Worm (Caenorhabditis elegans) whole organism, late embryonic: ENCODE measurements around the gene F13D12.10.

Source experiments
- C08G9.2 ChIP-seq: sonication (generic microtip); optimal IDR thresholded peaks from 2 replicates; lab custom pipeline; 2016; ENCODE audit warnings: mild to moderate bottlenecking, missing genetic modification characterization, moderate library complexity, missing compliant biosample characterization
- C38D4.7 ChIP-seq: fragments of 200-800 bp; sonication (Bioruptor generic); optimal IDR thresholded peaks from 2 replicates; lab custom pipeline; 2018; ENCODE audit warnings: mild to moderate bottlenecking, missing genetic modification characterization, moderate library complexity, missing compliant biosample characterization
- F13H6.1 ChIP-seq: sonication (generic microtip); optimal IDR thresholded peaks from 2 replicates; lab custom pipeline; 2016; ENCODE audit warnings: missing genetic modification characterization, missing compliant biosample characterization
- K02D7.2 ChIP-seq: sonication (generic microtip); optimal IDR thresholded peaks from 2 replicates; lab custom pipeline; 2017; ENCODE audit warnings: mild to moderate bottlenecking, missing genetic modification characterization, missing compliant biosample characterization
- Y22D7AL.16 ChIP-seq: sonication (generic microtip); optimal IDR thresholded peaks from 2 replicates; lab custom pipeline; 2016; ENCODE audit warnings: missing genetic modification characterization, missing compliant biosample characterization
- ceh-14 ChIP-seq: sonication (generic microtip); optimal IDR thresholded peaks from 2 replicates; lab custom pipeline; 2016; ENCODE audit warnings: missing genotype, missing genetic modification characterization, missing compliant biosample characterization
- ceh-18 ChIP-seq: sonication (generic microtip); optimal IDR thresholded peaks from 2 replicates; lab custom pipeline; 2016; ENCODE audit warnings: missing genetic modification characterization, missing compliant biosample characterization
- ceh-19 ChIP-seq: fragments of 200-800 bp; sonication (Bioruptor generic); optimal IDR thresholded peaks from 2 replicates; lab custom pipeline; 2018; ENCODE audit warnings: mild to moderate bottlenecking, missing genetic modification characterization, missing compliant biosample characterization
- ceh-22 ChIP-seq: sonication (generic microtip); optimal IDR thresholded peaks from 2 replicates; lab custom pipeline; 2017; ENCODE audit warnings: missing biosample characterization, missing genetic modification characterization
- ceh-24 ChIP-seq: sonication (generic microtip); optimal IDR thresholded peaks from 2 replicates; lab custom pipeline; 2016; ENCODE audit warnings: mild to moderate bottlenecking, missing genetic modification characterization, missing compliant biosample characterization
- ceh-30 ChIP-seq: fragments of 150-350 bp; optimal IDR thresholded peaks from 2 replicates; lab custom pipeline; 2014; ENCODE audit warnings: missing biosample characterization, missing genetic modification characterization
- ceh-31 ChIP-seq: sonication (generic microtip); optimal IDR thresholded peaks from 2 replicates; lab custom pipeline; 2016; ENCODE audit warnings: missing genetic modification characterization, missing compliant biosample characterization
- ceh-34 ChIP-seq: sonication (generic microtip); optimal IDR thresholded peaks from 2 replicates; lab custom pipeline; 2016; ENCODE audit warnings: mild to moderate bottlenecking, missing genetic modification characterization, missing compliant biosample characterization
- ceh-45 ChIP-seq: fragments of 200-800 bp; sonication (Bioruptor generic); IDR thresholded peaks from 2 replicates; pipeline ENCODE4 v1.3.6; 2022; ENCODE audit warnings: missing genetic modification reagents, missing genetic modification characterization, missing compliant biosample characterization
- ceh-48 ChIP-seq: sonication (generic microtip); optimal IDR thresholded peaks from 2 replicates; lab custom pipeline; 2016; ENCODE audit warnings: missing genetic modification characterization, inconsistent platforms, missing compliant biosample characterization
- ceh-9 ChIP-seq: sonication (generic microtip); optimal IDR thresholded peaks from 2 replicates; lab custom pipeline; 2016; ENCODE audit warnings: mild to moderate bottlenecking, missing genetic modification characterization, inconsistent platforms, missing compliant biosample characterization
- dve-1 ChIP-seq: sonication (generic microtip); optimal IDR thresholded peaks from 2 replicates; lab custom pipeline; 2017; ENCODE audit warnings: antibody characterized with exemption, mild to moderate bottlenecking, missing genetic modification characterization, missing compliant biosample characterization
- elt-2 ChIP-seq: sonication (generic microtip); optimal IDR thresholded peaks from 2 replicates; lab custom pipeline; 2016; ENCODE audit warnings: missing genetic modification reagents, missing genetic modification characterization, missing compliant biosample characterization
- ets-4 ChIP-seq: sonication (generic microtip); optimal IDR thresholded peaks from 2 replicates; lab custom pipeline; 2016; ENCODE audit warnings: missing genetic modification characterization, missing compliant biosample characterization
- fax-1 ChIP-seq: sonication (generic microtip); optimal IDR thresholded peaks from 2 replicates; lab custom pipeline; 2016; ENCODE audit warnings: missing genotype, missing genetic modification characterization, missing compliant biosample characterization
- fkh-10 ChIP-seq: fragments of 150-350 bp; optimal IDR thresholded peaks from 2 replicates; lab custom pipeline; 2014; ENCODE audit warnings: missing biosample characterization, missing genetic modification reagents, missing genetic modification characterization
- gmeb-2 ChIP-seq: sonication (generic microtip); optimal IDR thresholded peaks from 2 replicates; lab custom pipeline; 2016; ENCODE audit warnings: missing genetic modification characterization, inconsistent platforms, missing compliant biosample characterization
- hlh-13 ChIP-seq: fragments of 200-800 bp; sonication (Bioruptor generic); optimal IDR thresholded peaks from 2 replicates; lab custom pipeline; 2018; ENCODE audit warnings: mild to moderate bottlenecking, missing genetic modification characterization, missing compliant biosample characterization
- hlh-15 ChIP-seq: sonication (generic microtip); optimal IDR thresholded peaks from 2 replicates; lab custom pipeline; 2016; ENCODE audit warnings: missing genetic modification characterization, missing compliant biosample characterization
- hlh-8 ChIP-seq: sonication (generic microtip); optimal IDR thresholded peaks from 2 replicates; lab custom pipeline; 2016; ENCODE audit warnings: missing genotype, missing genetic modification characterization, missing compliant biosample characterization
- lim-6 ChIP-seq: sonication (generic microtip); optimal IDR thresholded peaks from 2 replicates; lab custom pipeline; 2016; ENCODE audit warnings: missing genetic modification characterization, missing compliant biosample characterization
- lin-11 ChIP-seq: fragments of 200-800 bp; sonication (Bioruptor generic); optimal IDR thresholded peaks from 2 replicates; lab custom pipeline; 2018; ENCODE audit warnings: mild to moderate bottlenecking, missing genetic modification characterization, missing compliant biosample characterization
- madf-2 ChIP-seq: sonication (generic microtip); optimal IDR thresholded peaks from 2 replicates; lab custom pipeline; 2017; ENCODE audit warnings: missing genetic modification characterization, missing compliant biosample characterization
- nfya-1 ChIP-seq: sonication (generic microtip); optimal IDR thresholded peaks from 2 replicates; lab custom pipeline; 2017; ENCODE audit warnings: missing genetic modification characterization, mild to moderate bottlenecking, missing compliant biosample characterization, antibody characterized with exemption, moderate library complexity
- nhr-11 ChIP-seq: fragments of 150-350 bp; optimal IDR thresholded peaks from 2 replicates; lab custom pipeline; 2014; ENCODE audit warnings: missing biosample characterization, missing genetic modification characterization
- nhr-232 ChIP-seq: sonication (generic microtip); optimal IDR thresholded peaks from 2 replicates; lab custom pipeline; 2016; ENCODE audit warnings: missing genetic modification characterization, missing compliant biosample characterization
- pag-3 ChIP-seq: sonication (generic microtip); optimal IDR thresholded peaks from 2 replicates; lab custom pipeline; 2016; ENCODE audit warnings: missing compliant biosample characterization, missing genetic modification characterization, borderline replicate concordance
- pat-9 ChIP-seq: fragments of 200-800 bp; sonication (Bioruptor generic); optimal IDR thresholded peaks from 2 replicates; lab custom pipeline; 2018; ENCODE audit warnings: mild to moderate bottlenecking, missing genetic modification characterization, moderate library complexity, missing compliant biosample characterization
- pax-1 ChIP-seq: fragments of 150-350 bp; optimal IDR thresholded peaks from 2 replicates; lab custom pipeline; 2014; ENCODE audit warnings: missing biosample characterization, missing genetic modification characterization
- pha-2 ChIP-seq: sonication (generic microtip); optimal IDR thresholded peaks from 2 replicates; lab custom pipeline; 2017; ENCODE audit warnings: mild to moderate bottlenecking, missing genetic modification characterization, missing compliant biosample characterization
- pqm-1 ChIP-seq: sonication (generic microtip); optimal IDR thresholded peaks from 2 replicates; lab custom pipeline; 2016; ENCODE audit warnings: missing genetic modification characterization, missing compliant biosample characterization
- ref-2 ChIP-seq: sonication (generic microtip); optimal IDR thresholded peaks from 2 replicates; lab custom pipeline; 2016; ENCODE audit warnings: missing genetic modification characterization, missing compliant biosample characterization
- rnt-1 ChIP-seq: sonication (generic microtip); optimal IDR thresholded peaks from 2 replicates; lab custom pipeline; 2016; ENCODE audit warnings: missing genetic modification characterization, missing compliant biosample characterization
- tbx-2 ChIP-seq: sonication (generic microtip); optimal IDR thresholded peaks from 2 replicates; lab custom pipeline; 2016; ENCODE audit warnings: missing genetic modification characterization, missing compliant biosample characterization
- unc-42 ChIP-seq: sonication (generic microtip); optimal IDR thresholded peaks from 2 replicates; lab custom pipeline; 2016; ENCODE audit warnings: missing genotype, missing genetic modification characterization, missing compliant biosample characterization
- unc-55 ChIP-seq: sonication (generic microtip); optimal IDR thresholded peaks from 2 replicates; lab custom pipeline; 2017; ENCODE audit warnings: missing biosample characterization, missing genetic modification reagents, missing genetic modification characterization
- zip-5 ChIP-seq: sonication (generic microtip); optimal IDR thresholded peaks from 2 replicates; lab custom pipeline; 2016; ENCODE audit warnings: missing genetic modification characterization, missing compliant biosample characterization

F13D12.10 gene

ce11 chrII:11749490-11750172, 36.0 kb downstream of the F13D12.10 start (continued):
- TF ChIP-seq ceh-30 = peak; percentile 35
- no peak for TF ChIP-seq hlh-13 (GFP tag; lab: Kevin White, UChicago)
- TF ChIP-seq C08G9.2 = peak; percentile 55
- peak; percentile 35 for TF ChIP-seq elt-2 (tag; lab: Kevin White, UChicago)
- TF ChIP-seq ceh-24 (tag; lab: Kevin White, UChicago) = no peak
- no peak for TF ChIP-seq nhr-11 (tag; lab: Kevin White, UChicago)
- TF ChIP-seq pax-1 = no peak
- TF ChIP-seq nhr-232 (tag; lab: Kevin White, UChicago) = no peak
- TF ChIP-seq ceh-9 = no peak
- TF ChIP-seq F13H6.1 (tag; lab: Kevin White, UChicago) = peak; percentile 82
- peak; percentile 61 for TF ChIP-seq pha-2
- peak; percentile 89 for TF ChIP-seq rnt-1 (tag; lab: Kevin White, UChicago)
- TF ChIP-seq C38D4.7 (GFP tag; lab: Kevin White, UChicago) = no peak
- TF ChIP-seq pqm-1 (tag; lab: Kevin White, UChicago) = peak; percentile 28
- TF ChIP-seq fkh-10 (GFP tag; lab: Kevin White, UChicago) = no peak
- peak; percentile 80 for TF ChIP-seq unc-55 (GFP tag; lab: Kevin White, UChicago)
- peak; percentile 1 for TF ChIP-seq zip-5 (tag; lab: Kevin White, UChicago)
- TF ChIP-seq Y22D7AL.16 (tag; lab: Kevin White, UChicago) = no peak

ce11 chrII:11751615-11752174, 38.1 kb downstream of the F13D12.10 start:
- TF ChIP-seq unc-55 (GFP tag; lab: Kevin White, UChicago) (peak; percentile 47), unc-42 (tag; lab: Kevin White, UChicago) (peak; percentile 75), tbx-2 (peak; percentile 50), fax-1 (no peak), ref-2 (tag; lab: Kevin White, UChicago) (no peak), ceh-22 (tag; lab: Kevin White, UChicago) (no peak), ceh-18 (tag; lab: Kevin White, UChicago) (peak; percentile 18), nfya-1 (tag; lab: Kevin White, UChicago) (peak; percentile 46), ceh-14 (peak; percentile 35), pag-3 (tag; lab: Kevin White, UChicago) (peak; percentile 27), pat-9 (no peak), hlh-15 (tag; lab: Kevin White, UChicago) (no peak), ceh-19 (GFP tag; lab: Kevin White, UChicago) (peak; percentile 60), lim-6 (tag; lab: Kevin White, UChicago) (peak; percentile 31), ceh-34 (peak; percentile 79), rnt-1 (tag; lab: Kevin White, UChicago) (peak; percentile 4), C08G9.2 (peak; percentile 37)

- peak; percentile 28 for TF ChIP-seq unc-42 (tag; lab: Kevin White, UChicago)
- TF ChIP-seq pat-9 = no peak
- no peak for TF ChIP-seq ceh-45 (GFP tag; lab: Robert Waterston, UW)
Observed at ce11 chrII:11753186-11753585, 39.6 kb downstream of the F13D12.10 start.

DNA sequence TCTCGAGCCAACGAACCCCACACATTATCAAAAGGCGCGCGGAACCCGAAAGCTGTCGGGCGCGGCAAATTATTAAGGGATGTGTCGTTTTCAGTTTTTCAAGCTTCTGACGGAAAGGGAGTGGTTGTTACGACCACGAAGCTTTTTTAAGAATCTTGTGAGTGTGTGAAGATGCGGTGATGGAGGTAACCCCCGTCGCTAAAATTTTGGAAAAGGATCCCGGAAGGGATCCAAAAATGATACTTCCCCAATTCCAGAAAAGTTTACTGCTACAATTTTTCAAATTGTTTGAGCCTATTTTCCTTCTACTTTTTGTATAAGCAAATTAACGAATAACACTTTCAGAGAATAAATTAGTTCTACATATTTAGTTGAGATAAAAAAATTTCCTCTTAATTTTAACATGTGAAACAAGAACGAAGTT, 43.1 kb downstream of the F13D12.10 start:
- no peak for TF ChIP-seq ceh-24 (tag; lab: Kevin White, UChicago)
- no peak for TF ChIP-seq ceh-14
- peak; percentile 96 for TF ChIP-seq ceh-30

- TF ChIP-seq nfya-1 (tag; lab: Kevin White, UChicago) (peak; percentile 86), Y22D7AL.16 (tag; lab: Kevin White, UChicago) (peak; percentile 78), ceh-19 (GFP tag; lab: Kevin White, UChicago) (peak; percentile 69), unc-55 (GFP tag; lab: Kevin White, UChicago) (peak; percentile 86), pat-9 (peak; percentile 46), ceh-18 (tag; lab: Kevin White, UChicago) (peak; percentile 68), lin-11 (tag; lab: Kevin White, UChicago) (peak; percentile 17), nhr-11 (tag; lab: Kevin White, UChicago) (peak; percentile 80), dve-1 (tag; lab: Kevin White, UChicago) (peak; percentile 48), K02D7.2 (tag; lab: Kevin White, UChicago) (peak; percentile 55), C38D4.7 (GFP tag; lab: Kevin White, UChicago) (peak; percentile 26), madf-2 (peak; percentile 82), unc-42 (tag; lab: Kevin White, UChicago) (peak; percentile 9), ceh-48 (tag; lab: Kevin White, UChicago) (peak; percentile 10), ceh-31 (peak; percentile 76), gmeb-2 (peak; percentile 84), pha-2 (peak; percentile 76), pax-1 (peak; percentile 90), hlh-8 (tag; lab: Kevin White, UChicago) (peak; percentile 50), ets-4 (peak; percentile 75), C08G9.2 (peak; percentile 5)
Observed at ce11 chrII:11759277-11759676, 45.7 kb downstream of the F13D12.10 start, which contains the start of the genes F44E5.4 and F44E5.5. F44E5.4 (minus strand) TSS chrII:11759311. F44E5.5 (plus strand) TSS chrII:11759662.
